Worm (Caenorhabditis elegans): ENCODE measurements around the gene F22B7.1.

Gene F22B7.1

DNA sequence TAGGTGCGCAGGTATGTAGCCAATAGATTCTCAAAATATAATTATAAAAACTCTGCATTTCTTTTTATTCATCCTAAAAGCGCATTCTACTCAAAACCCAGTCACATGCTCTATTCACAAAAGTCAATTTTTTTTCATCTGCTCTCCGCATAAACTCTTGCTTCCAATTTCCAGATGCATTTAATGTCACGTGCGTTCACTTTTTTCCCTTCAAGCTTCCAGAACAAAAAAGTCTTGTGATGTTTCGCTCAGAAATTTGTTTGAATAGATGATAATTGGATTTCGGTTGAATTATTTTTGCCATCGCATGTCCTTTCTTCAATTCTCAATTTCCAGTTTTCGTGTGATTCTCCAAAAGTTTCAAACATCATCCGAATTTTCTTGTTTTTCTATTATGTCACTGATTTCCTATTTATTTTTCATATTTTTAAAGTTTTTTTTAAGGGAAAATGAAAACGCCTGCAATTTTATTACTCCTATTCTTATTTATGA is at the start of gene F22B7.1:
F22B7.1 (plus strand) TSS at position 442 of the 492 bp plus-strand sequence.
- TF ChIP-seq ZK546.5 (tag; optimal IDR thresholded peaks at IDR 0.05) (no peak), jun-1 (tag; optimal IDR thresholded peaks at IDR 0.05) (no peak), daf-12 (tag; optimal IDR thresholded peaks at IDR 0.05) (no peak), mml-1 (tag; optimal IDR thresholded peaks at IDR 0.05) (no peak), hmg-11 (tag; optimal IDR thresholded peaks at IDR 0.05) (no peak), lsy-12 (tag; optimal IDR thresholded peaks at IDR 0.05) (no peak), skn-1 (tag; optimal IDR thresholded peaks at IDR 0.05) (no peak), nhr-23 (tag; optimal IDR thresholded peaks at IDR 0.05) (no peak), nhr-67 (tag; optimal IDR thresholded peaks at IDR 0.05) (no peak)

DNA sequence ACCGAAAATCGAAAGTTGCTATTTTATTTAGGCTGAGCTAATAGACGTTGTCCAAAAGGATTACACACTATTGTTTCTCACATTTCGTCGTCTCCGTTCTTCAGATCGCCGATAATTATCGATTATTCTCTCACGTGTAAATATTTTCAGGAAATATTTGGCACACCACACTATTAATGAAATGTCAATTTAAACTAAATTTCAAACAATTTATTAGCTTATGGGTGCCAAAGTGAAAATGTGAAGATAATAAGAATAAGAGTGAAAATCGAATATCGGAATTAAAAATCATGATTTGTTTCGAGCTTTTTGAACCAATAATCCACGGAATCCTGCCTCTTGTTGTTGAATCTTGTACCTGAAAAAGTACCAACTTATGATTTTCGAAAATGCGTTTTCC is 48.6 kb upstream of the F22B7.1 start, which contains the start of gene C06E1.11:
C06E1.11 (minus strand) TSS at position 101 of the 400 bp plus-strand sequence.
- TF ChIP-seq jun-1 (tag; optimal IDR thresholded peaks at IDR 0.05) (no peak), lsy-12 (tag; optimal IDR thresholded peaks at IDR 0.05) (no peak), nhr-28 (tag; optimal IDR thresholded peaks at IDR 0.05) (no peak), ceh-9 (tag; optimal IDR thresholded peaks at IDR 0.05) (no peak), fkh-2 (tag; optimal IDR thresholded peaks at IDR 0.05) (no peak), elt-1 (tag; optimal IDR thresholded peaks at IDR 0.05) (no peak), lin-39 (tag; optimal IDR thresholded peaks at IDR 0.05) (no peak), ceh-28 (tag; optimal IDR thresholded peaks at IDR 0.05) (no peak), ztf-4 (tag; optimal IDR thresholded peaks at IDR 0.05) (no peak), aly-2 (tag; optimal IDR thresholded peaks at IDR 0.05) (no peak), pqm-1 (tag; optimal IDR thresholded peaks at IDR 0.05) (no peak)

DNA sequence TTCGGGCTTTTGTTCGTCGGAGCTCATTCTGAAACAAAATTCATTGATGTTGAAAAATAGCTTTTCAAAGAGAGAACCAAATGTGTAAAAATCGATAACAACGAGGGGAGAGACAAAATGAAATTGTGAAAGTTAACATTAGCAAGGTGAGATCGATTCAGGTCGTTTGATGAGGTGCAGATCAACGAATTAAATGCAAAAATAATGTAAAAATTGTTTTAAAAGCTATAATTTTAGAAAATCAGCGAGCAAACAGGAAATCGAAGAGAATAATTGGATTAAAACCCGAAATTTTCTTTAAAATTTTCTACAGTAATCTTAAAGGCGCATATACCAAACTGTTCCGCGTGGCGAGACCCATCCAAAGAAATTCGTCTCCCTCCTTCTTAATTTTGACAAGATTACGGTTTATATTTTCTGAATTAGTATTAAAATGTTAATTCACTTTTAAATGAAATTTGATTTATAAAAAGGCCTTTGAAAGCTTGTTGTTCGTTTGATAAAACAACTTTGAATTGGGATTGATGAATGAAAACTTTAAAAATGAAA is 46.7 kb upstream of the F22B7.1 start, which contains the start of gene C13G5.2:
C13G5.2 (minus strand) TSS at position 51 of the 549 bp plus-strand sequence.
- TF ChIP-seq nhr-43 (tag; optimal IDR thresholded peaks at IDR 0.05; ENCODE audit: poor library complexity, severe bottlenecking) (no peak), ZK546.5 (tag; optimal IDR thresholded peaks at IDR 0.05) (no peak), nhr-11 (tag; optimal IDR thresholded peaks at IDR 0.05) (no peak), snpc-4 (tag; optimal IDR thresholded peaks at IDR 0.05) (no peak), lsy-12 (tag; optimal IDR thresholded peaks at IDR 0.05) (no peak), nhr-237 (tag; optimal IDR thresholded peaks at IDR 0.05) (no peak), mml-1 (tag; optimal IDR thresholded peaks at IDR 0.05) (no peak), nhr-76 (tag; optimal IDR thresholded peaks at IDR 0.05) (no peak), nhr-77 (tag; optimal IDR thresholded peaks at IDR 0.05) (no peak), nhr-67 (tag; optimal IDR thresholded peaks at IDR 0.05) (no peak), unc-39 (tag; optimal IDR thresholded peaks at IDR 0.05) (no peak), ceh-16 (tag; optimal IDR thresholded peaks at IDR 0.05) (no peak), nhr-23 (tag; optimal IDR thresholded peaks at IDR 0.05) (no peak), hmg-11 (tag; optimal IDR thresholded peaks at IDR 0.05) (no peak), ama-1 (optimal IDR thresholded peaks at IDR 0.05) (no peak), skn-1 (tag; optimal IDR thresholded peaks at IDR 0.05) (no peak), fkh-10 (GFP tag; optimal IDR thresholded peaks at IDR 0.05) (no peak)

DNA sequence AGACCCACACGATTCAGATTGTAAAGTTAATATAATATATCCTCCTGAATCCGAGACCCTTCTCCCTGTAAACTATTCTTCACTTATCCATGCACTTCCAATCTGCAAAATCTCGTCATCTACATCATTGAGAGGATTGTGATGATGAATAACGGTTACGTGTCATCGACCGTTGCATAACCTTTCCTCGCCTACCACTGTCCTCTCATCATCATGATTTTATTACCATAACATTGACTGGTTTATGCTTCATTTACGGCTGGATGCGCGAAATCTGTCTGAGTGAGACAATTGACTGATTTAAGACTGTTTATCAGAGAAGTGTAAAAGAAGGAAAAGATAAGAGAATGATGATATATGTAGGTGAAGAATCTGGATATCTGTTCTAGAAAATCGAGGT is 44.9 kb upstream of the F22B7.1 start:
- TF ChIP-seq jun-1 (tag; optimal IDR thresholded peaks at IDR 0.05): no peak

DNA sequence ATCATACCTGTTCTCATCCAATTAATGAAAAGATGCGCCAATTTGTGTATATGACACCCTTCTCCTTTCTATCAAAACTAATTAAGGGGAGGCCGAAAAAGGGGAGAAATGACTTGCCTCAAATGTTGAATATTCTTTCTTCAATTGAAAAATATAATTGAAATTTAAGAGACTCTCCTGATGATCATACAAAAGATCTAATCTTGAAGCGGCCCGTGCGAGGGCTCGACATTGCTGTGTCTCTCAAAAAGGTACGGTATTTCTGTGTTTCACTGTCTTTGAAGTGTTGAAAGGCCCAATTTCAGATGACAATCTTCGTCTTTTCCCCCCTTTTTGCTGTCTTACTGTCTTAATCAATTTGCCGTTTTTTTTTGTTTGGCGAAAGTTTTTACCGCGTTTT is 44.1 kb upstream of the F22B7.1 start:
- no peak for TF ChIP-seq lin-15B (tag; optimal IDR thresholded peaks at IDR 0.05)
- TF ChIP-seq elt-2 (tag; optimal IDR thresholded peaks at IDR 0.05): no peak
- TF ChIP-seq fkh-2 (tag; optimal IDR thresholded peaks at IDR 0.05): no peak
- no peak for TF ChIP-seq ceh-82 (tag; optimal IDR thresholded peaks at IDR 0.05)
- TF ChIP-seq egl-5 (tag; optimal IDR thresholded peaks at IDR 0.05): no peak
- no peak for TF ChIP-seq pqm-1 (tag; optimal IDR thresholded peaks at IDR 0.05)
- no peak for TF ChIP-seq elt-3 (tag; optimal IDR thresholded peaks at IDR 0.05)
- no peak for TF ChIP-seq nhr-77 (tag; optimal IDR thresholded peaks at IDR 0.05)
- no peak for TF ChIP-seq nhr-28 (tag; optimal IDR thresholded peaks at IDR 0.05)
- TF ChIP-seq ZK546.5 (tag; optimal IDR thresholded peaks at IDR 0.05): no peak
- TF ChIP-seq nfya-1 (tag; optimal IDR thresholded peaks at IDR 0.05; ENCODE audit: insufficient read depth): peak; percentile 87
- no peak for TF ChIP-seq hmg-11 (tag; optimal IDR thresholded peaks at IDR 0.05)
- TF ChIP-seq eor-1 (tag; optimal IDR thresholded peaks at IDR 0.05): no peak
- no peak for TF ChIP-seq nhr-12 (tag; optimal IDR thresholded peaks at IDR 0.05)
- no peak for TF ChIP-seq aly-2 (tag; optimal IDR thresholded peaks at IDR 0.05)
- no peak for TF ChIP-seq nhr-67 (tag; optimal IDR thresholded peaks at IDR 0.05)
- no peak for TF ChIP-seq snpc-4 (tag; optimal IDR thresholded peaks at IDR 0.05)
- peak; percentile 30 for TF ChIP-seq nhr-23 (tag; optimal IDR thresholded peaks at IDR 0.05)
- no peak for TF ChIP-seq fos-1 (tag; optimal IDR thresholded peaks at IDR 0.05)
- no peak for TF ChIP-seq nhr-43 (tag; optimal IDR thresholded peaks at IDR 0.05; ENCODE audit: poor library complexity, severe bottlenecking)
- no peak for TF ChIP-seq ceh-28 (tag; optimal IDR thresholded peaks at IDR 0.05)
- TF ChIP-seq fkh-10 (GFP tag; optimal IDR thresholded peaks at IDR 0.05): no peak
- TF ChIP-seq ceh-9 (tag; optimal IDR thresholded peaks at IDR 0.05): no peak
- TF ChIP-seq tbx-2 (tag; optimal IDR thresholded peaks at IDR 0.05): no peak
- no peak for TF ChIP-seq nhr-76 (tag; optimal IDR thresholded peaks at IDR 0.05)
- TF ChIP-seq nhr-25 (tag; optimal IDR thresholded peaks at IDR 0.05): peak; percentile 42
- peak; percentile 94 for TF ChIP-seq elt-1 (tag; optimal IDR thresholded peaks at IDR 0.05)
- TF ChIP-seq sea-2 (GFP tag; optimal IDR thresholded peaks at IDR 0.05): no peak
